Fruit fly (Drosophila melanogaster) whole organism, wandering third instar larva: ENCODE measurements around the gene CG12971.

Source experiments
- CG32264 ChIP-seq: fragments of 200-800 bp; sonication (Bioruptor generic); optimal IDR thresholded peaks from 2 replicates; lab custom pipeline; 2016; ENCODE audit warnings: missing biosample characterization, missing genetic modification characterization
- CG9705 ChIP-seq: fragments of 200-800 bp; sonication (Bioruptor generic); optimal IDR thresholded peaks from 2 replicates; lab custom pipeline; 2018; ENCODE audit warnings: missing biosample characterization, mild to moderate bottlenecking, missing genetic modification characterization
- CrebA ChIP-seq: fragments of 200-800 bp; sonication (Bioruptor generic); optimal IDR thresholded peaks from 2 replicates; lab custom pipeline; 2016; ENCODE audit warnings: missing biosample characterization, mild to moderate bottlenecking, missing genetic modification characterization, borderline replicate concordance
- Dfd ChIP-seq: fragments of >200 bp; optimal IDR thresholded peaks from 2 replicates; lab custom pipeline; 2017; ENCODE audit warnings: missing biosample characterization, missing genetic modification characterization
- GATAd ChIP-seq: sonication (Bioruptor generic); optimal IDR thresholded peaks from 2 replicates; lab custom pipeline; 2016; ENCODE audit warnings: missing biosample characterization, missing genetic modification characterization
- HLH106 ChIP-seq: fragments of 200-800 bp; optimal IDR thresholded peaks from 3 replicates; lab custom pipeline; 2019; ENCODE audit warnings: missing biosample characterization, mild to moderate bottlenecking, missing genetic modification characterization, moderate library complexity
- Hnf4 ChIP-seq: fragments of 200-800 bp; sonication (Bioruptor generic); optimal IDR thresholded peaks from 2 replicates; lab custom pipeline; 2016; ENCODE audit warnings: missing biosample characterization, mild to moderate bottlenecking, missing genetic modification characterization
- Hr83 ChIP-seq: fragments of 200-300 bp; sonication (Bioruptor generic); optimal IDR thresholded peaks from 2 replicates; lab custom pipeline; 2016; ENCODE audit warnings: missing biosample characterization, mild to moderate bottlenecking, missing genetic modification characterization, moderate library complexity; ENCODE audit not compliant: poor library complexity, severe bottlenecking
- Jra ChIP-seq: sonication (Bioruptor generic); optimal IDR thresholded peaks from 2 replicates; lab custom pipeline; 2016; ENCODE audit warnings: missing biosample characterization, missing genetic modification characterization
- Mio ChIP-seq: sonication (Bioruptor generic); optimal IDR thresholded peaks from 2 replicates; lab custom pipeline; 2016; ENCODE audit warnings: missing biosample characterization, missing genetic modification characterization
- Myc ChIP-seq: fragments of >200 bp; optimal IDR thresholded peaks from 2 replicates; lab custom pipeline; 2017
- N ChIP-seq: fragments of >200 bp; optimal IDR thresholded peaks from 2 replicates; lab custom pipeline; 2018; ENCODE audit warnings: missing biosample characterization, missing external identifiers, missing genetic modification characterization
- OdsH ChIP-seq: fragments of 200-800 bp; sonication (Bioruptor generic); optimal IDR thresholded peaks from 2 replicates; lab custom pipeline; 2016; ENCODE audit warnings: missing biosample characterization, mild to moderate bottlenecking, missing genetic modification characterization
- Rel ChIP-seq, 2 experiments: fragments of 200-800 bp; sonication (Bioruptor generic) in 1 of 2; optimal IDR thresholded peaks; 2 replicates in 1 of 2; 3 replicates in 1 of 2; lab custom pipeline; 2016 to 2019; ENCODE audit warnings: mild to moderate bottlenecking in 2 of 2, missing biosample characterization in 2 of 2, missing genetic modification characterization in 2 of 2, moderate library complexity in 1 of 2
- Sp1 ChIP-seq: fragments of 200-800 bp; sonication (Bioruptor generic); optimal IDR thresholded peaks from 3 replicates; lab custom pipeline; 2019; ENCODE audit warnings: missing biosample characterization, mild to moderate bottlenecking, missing genetic modification characterization, moderate library complexity
- Vsx2 ChIP-seq: fragments of 200-300, 225-300 bp; sonication (Bioruptor generic); optimal IDR thresholded peaks from 2 replicates; lab custom pipeline; 2018; ENCODE audit warnings: missing biosample characterization, missing genetic modification characterization; ENCODE audit not compliant: partially characterized antibody
- br ChIP-seq: fragments of 200-800 bp; sonication (Bioruptor generic); optimal IDR thresholded peaks from 2 replicates; lab custom pipeline; 2016; ENCODE audit warnings: missing biosample characterization, missing genetic modification characterization
- dl ChIP-seq, 2 experiments: fragments of 175-275, 200-275 bp in 1 of 2; fragments of 200-275 bp in 1 of 2; sonication (Bioruptor generic); optimal IDR thresholded peaks; lab custom pipeline; 2018; ENCODE audit warnings: mild to moderate bottlenecking in 2 of 2, missing biosample characterization in 2 of 2, missing genetic modification characterization in 2 of 2, moderate library complexity in 2 of 2; ENCODE audit not compliant: partially characterized antibody in 2 of 2, insufficient read depth in 1 of 2
- dmrt93B ChIP-seq: fragments of 200-800 bp; sonication (Bioruptor generic); optimal IDR thresholded peaks from 2 replicates; lab custom pipeline; 2018; ENCODE audit warnings: missing biosample characterization, mild to moderate bottlenecking, missing genetic modification characterization
- ey ChIP-seq: fragments of 200-800 bp; sonication (Bioruptor generic); optimal IDR thresholded peaks from 2 replicates; lab custom pipeline; 2016; ENCODE audit warnings: missing biosample characterization, missing genetic modification characterization
- foxo ChIP-seq, 2 experiments: fragments of 200-800 bp; sonication (Bioruptor generic); optimal IDR thresholded peaks; 2 replicates in 1 of 2; 3 replicates in 1 of 2; lab custom pipeline; 2016 to 2017; ENCODE audit warnings: missing biosample characterization in 2 of 2, missing genetic modification characterization in 2 of 2
- fru ChIP-seq: fragments of 200-800 bp; sonication (Bioruptor generic); optimal IDR thresholded peaks from 3 replicates; lab custom pipeline; 2016; ENCODE audit warnings: missing biosample characterization, mild to moderate bottlenecking, missing genetic modification characterization
- h ChIP-seq: fragments of 200-800 bp; sonication (Bioruptor generic); optimal IDR thresholded peaks from 3 replicates; lab custom pipeline; 2016; ENCODE audit warnings: missing biosample characterization, mild to moderate bottlenecking, missing genetic modification characterization
- jim ChIP-seq: fragments of 175-275, 200-325 bp; sonication (Bioruptor generic); optimal IDR thresholded peaks from 2 replicates; lab custom pipeline; 2016; ENCODE audit warnings: missing biosample characterization, mild to moderate bottlenecking, missing genetic modification characterization
- lola ChIP-seq: fragments of >200 bp; optimal IDR thresholded peaks from 2 replicates; lab custom pipeline; 2017; ENCODE audit warnings: missing biosample characterization, missing genetic modification characterization
- pan ChIP-seq: fragments of >200 bp; optimal IDR thresholded peaks from 2 replicates; lab custom pipeline; 2017
- psq ChIP-seq: fragments of 200-800 bp; sonication (Bioruptor generic); optimal IDR thresholded peaks from 3 replicates; lab custom pipeline; 2017; ENCODE audit warnings: missing biosample characterization, mild to moderate bottlenecking, missing genetic modification characterization, moderate library complexity
- rgr ChIP-seq: fragments of 200-800 bp; sonication (Bioruptor generic); optimal IDR thresholded peaks from 3 replicates; lab custom pipeline; 2016; ENCODE audit warnings: missing biosample characterization, mild to moderate bottlenecking, missing genetic modification characterization
- sage ChIP-seq: fragments of 200-800 bp; sonication (Bioruptor generic); optimal IDR thresholded peaks from 2 replicates; lab custom pipeline; 2016; ENCODE audit warnings: missing biosample characterization, mild to moderate bottlenecking, missing genetic modification characterization
- tai ChIP-seq: sonication (Bioruptor generic); optimal IDR thresholded peaks from 2 replicates; lab custom pipeline; 2016; ENCODE audit warnings: missing biosample characterization, missing genetic modification characterization
- woc ChIP-seq: sonication (Bioruptor generic); optimal IDR thresholded peaks from 2 replicates; lab custom pipeline; 2016; ENCODE audit warnings: missing biosample characterization, mild to moderate bottlenecking, missing genetic modification characterization

The CG12971 gene

dm6 chr3L:21371230-21371629, 14.9 kb upstream of the CG12971 start:
- TF ChIP-seq GATAd (no peak), Hnf4 (GFP tag; lab: Kevin White, UChicago) (no peak)

dm6 chr3L:21363926-21364537, 7.7 kb upstream of the CG12971 start:
- TF ChIP-seq Sp1 (GFP tag; lab: Kevin White, UChicago) = no peak
- TF ChIP-seq, all 38 proteins: peak for 0

dm6 chr3L:21359879-21360278, 3.6 kb upstream of the CG12971 start, which contains the start of gene CG32440:
Gene CG32440, plus strand, starts transcription at chr3L:21360179.
- TF ChIP-seq N (peak; percentile 1), Myc (lab: Kevin White, UChicago) (peak; percentile 29), sage (no peak)

dm6 chr3L:21357383-21357782, 1.1 kb upstream of the CG12971 start, which contains the start of gene CG32437:
Gene CG32437, plus strand, starts transcription at chr3L:21357683.
- TF ChIP-seq pan (lab: Kevin White, UChicago) = no peak
- no peak for TF ChIP-seq OdsH (GFP tag; lab: Kevin White, UChicago)
- TF ChIP-seq dmrt93B (GFP tag; lab: Kevin White, UChicago) = no peak
- no peak for TF ChIP-seq lola (GFP tag; lab: Kevin White, UChicago)
- no peak for TF ChIP-seq CG32264 (GFP tag; lab: Kevin White, UChicago)
- TF ChIP-seq Mio = no peak
- no peak for TF ChIP-seq fru (GFP tag; lab: Kevin White, UChicago)
- TF ChIP-seq Hr83 (GFP tag; lab: Kevin White, UChicago) = no peak
- TF ChIP-seq ey (GFP tag; lab: Kevin White, UChicago) = no peak

dm6 chr3L:21348983-21349432, 7.3 kb downstream of the CG12971 start, which contains the start of gene ebd2:
Gene ebd2, minus strand, starts transcription at chr3L:21349288.
- TF ChIP-seq rgr (no peak), CG9705 (GFP tag; lab: Kevin White, UChicago) (no peak), tai (GFP tag; lab: Kevin White, UChicago) (no peak), Hnf4 (GFP tag; lab: Kevin White, UChicago) (no peak), fru (GFP tag; lab: Kevin White, UChicago) (peak; percentile 49), Sp1 (GFP tag; lab: Kevin White, UChicago) (no peak), br (GFP tag; lab: Kevin White, UChicago) (peak; percentile 6), CG32264 (GFP tag; lab: Kevin White, UChicago) (no peak), jim (GFP tag; lab: Kevin White, UChicago) (no peak), Dfd (GFP tag; lab: Kevin White, UChicago) (no peak), h (GFP tag; lab: Kevin White, UChicago) (peak; percentile 58), ey (GFP tag; lab: Kevin White, UChicago) (no peak), woc (no peak), HLH106 (tag; lab: Kevin White, UChicago) (no peak), Jra (GFP tag; lab: Kevin White, UChicago) (peak; percentile 30), Vsx2 (GFP tag; lab: Kevin White, UChicago) (no peak), Hr83 (GFP tag; lab: Kevin White, UChicago) (peak; percentile 72), dl (GFP tag; optimal IDR thresholded peaks at IDR 0.05; lab: Kevin White, UChicago; ENCODE audit: insufficient read depth in 1 of 2, partially characterized antibody in 2 of 2) (no peak), Rel (GFP tag; optimal IDR thresholded peaks at IDR 0.05; lab: Kevin White, UChicago) (peak; percentile 9), Rel (tag; optimal IDR thresholded peaks at IDR 0.05; lab: Kevin White, UChicago) (no peak), OdsH (GFP tag; lab: Kevin White, UChicago) (peak; percentile 34), foxo (GFP tag; optimal IDR thresholded peaks at IDR 0.05; lab: Kevin White, UChicago) (peak in 1 of 2 experiments; percentile 2), psq (GFP tag; lab: Kevin White, UChicago) (peak; percentile 32), CrebA (GFP tag; lab: Kevin White, UChicago) (peak; percentile 76), sage (no peak)
